Worm (Caenorhabditis elegans): ENCODE measurements around the gene phlp-2.

DNA sequence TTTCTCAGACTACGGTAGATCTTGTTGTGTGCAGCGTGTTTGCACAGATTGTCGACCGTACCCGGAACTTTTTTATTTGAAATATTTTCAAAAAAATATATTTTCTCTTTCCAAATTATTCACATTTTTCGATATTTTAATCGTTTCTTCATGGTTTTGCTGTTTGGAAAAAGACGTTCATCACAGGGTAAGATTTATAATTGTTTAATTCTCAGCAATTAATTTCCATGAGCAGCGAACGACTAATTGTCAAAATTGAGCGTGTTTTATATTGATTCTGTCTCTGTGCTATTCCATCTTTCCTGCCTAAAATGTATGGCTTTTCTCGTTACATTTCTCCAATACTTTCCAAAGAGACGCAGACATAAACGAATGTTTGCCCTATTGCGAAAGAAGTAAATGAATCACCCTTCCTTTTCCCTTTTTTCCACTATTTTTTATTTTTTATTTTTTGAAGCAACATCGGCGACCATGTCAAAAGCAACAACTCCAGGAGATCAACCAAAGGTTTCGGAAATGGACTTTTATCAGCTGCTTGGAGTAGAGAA, 18.1 kb upstream of the phlp-2 start, which contains the start of gene dnj-16:
- no peak for TF ChIP-seq unc-62 (GFP tag; optimal IDR thresholded peaks at IDR 0.05)
- TF ChIP-seq elt-3 (tag; optimal IDR thresholded peaks at IDR 0.05), result no peak
- TF ChIP-seq zip-8 (tag; optimal IDR thresholded peaks at IDR 0.05), result no peak
- no peak for TF ChIP-seq flh-1 (GFP tag; optimal IDR thresholded peaks at IDR 0.05)
- no peak for TF ChIP-seq snpc-4 (tag; optimal IDR thresholded peaks at IDR 0.05)
- TF ChIP-seq tbx-8 (GFP tag; optimal IDR thresholded peaks at IDR 0.05), result no peak
- no peak for TF ChIP-seq ham-2 (GFP tag; optimal IDR thresholded peaks at IDR 0.05)
